Worm (Caenorhabditis elegans): Measurements from ENCODE around the gene nhr-125.

DNA sequence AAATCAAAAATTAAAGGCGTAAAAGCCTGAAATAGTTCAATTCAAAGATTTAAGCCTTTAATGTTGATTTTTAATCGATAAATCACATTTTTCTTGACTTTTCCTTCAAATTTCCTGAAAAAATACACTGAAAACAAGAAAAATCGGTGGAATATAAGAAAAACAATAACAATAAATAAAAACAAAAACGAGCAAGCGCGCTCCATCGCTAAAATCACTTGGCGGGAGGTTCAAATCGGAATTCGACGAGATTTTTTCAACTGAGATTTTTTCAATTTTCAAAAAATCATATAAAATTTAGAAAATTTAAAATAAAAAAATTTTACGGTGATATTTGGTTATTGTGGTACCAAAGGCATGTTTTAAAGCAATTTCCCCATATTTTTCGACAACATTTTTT, 14.2 kb upstream of the nhr-125 start:
- TF ChIP-seq nfya-1 (tag; optimal IDR thresholded peaks at IDR 0.05; ENCODE audit: insufficient read depth) (no peak), nhr-67 (tag; optimal IDR thresholded peaks at IDR 0.05) (no peak), R02D3.7 (tag; optimal IDR thresholded peaks at IDR 0.05) (no peak), ZK546.5 (tag; optimal IDR thresholded peaks at IDR 0.05) (no peak), skn-1 (tag; optimal IDR thresholded peaks at IDR 0.05) (no peak), elt-3 (tag; optimal IDR thresholded peaks at IDR 0.05) (no peak), pha-4 (tag; optimal IDR thresholded peaks at IDR 0.05) (no peak), fkh-2 (tag; optimal IDR thresholded peaks at IDR 0.05) (no peak), ceh-9 (tag; optimal IDR thresholded peaks at IDR 0.05) (no peak), elt-1 (tag; optimal IDR thresholded peaks at IDR 0.05) (no peak), tbx-2 (tag; optimal IDR thresholded peaks at IDR 0.05) (no peak)
